Worm (Caenorhabditis elegans) whole organism, late embryonic: ENCODE measurements around the gene fbxc-33.

Experiments used
- C08G9.2 ChIP-seq: sonication (generic microtip); optimal IDR thresholded peaks from 2 replicates; lab custom pipeline; 2016; ENCODE audit warnings: mild to moderate bottlenecking, missing genetic modification characterization, moderate library complexity, missing compliant biosample characterization
- C38D4.7 ChIP-seq: fragments of 200-800 bp; sonication (Bioruptor generic); optimal IDR thresholded peaks from 2 replicates; lab custom pipeline; 2018; ENCODE audit warnings: mild to moderate bottlenecking, missing genetic modification characterization, moderate library complexity, missing compliant biosample characterization
- K02D7.2 ChIP-seq: sonication (generic microtip); optimal IDR thresholded peaks from 2 replicates; lab custom pipeline; 2017; ENCODE audit warnings: mild to moderate bottlenecking, missing genetic modification characterization, missing compliant biosample characterization
- ceh-14 ChIP-seq: sonication (generic microtip); optimal IDR thresholded peaks from 2 replicates; lab custom pipeline; 2016; ENCODE audit warnings: missing genotype, missing genetic modification characterization, missing compliant biosample characterization
- ceh-30 ChIP-seq: fragments of 150-350 bp; optimal IDR thresholded peaks from 2 replicates; lab custom pipeline; 2014; ENCODE audit warnings: missing biosample characterization, missing genetic modification characterization
- ceh-31 ChIP-seq: sonication (generic microtip); optimal IDR thresholded peaks from 2 replicates; lab custom pipeline; 2016; ENCODE audit warnings: missing genetic modification characterization, missing compliant biosample characterization
- ceh-6 ChIP-seq: fragments of 200-800 bp; sonication (Bioruptor generic); optimal IDR thresholded peaks from 2 replicates; lab custom pipeline; 2018; ENCODE audit warnings: mild to moderate bottlenecking, missing genetic modification characterization, missing compliant biosample characterization
- ceh-9 ChIP-seq: sonication (generic microtip); optimal IDR thresholded peaks from 2 replicates; lab custom pipeline; 2016; ENCODE audit warnings: mild to moderate bottlenecking, missing genetic modification characterization, inconsistent platforms, missing compliant biosample characterization
- che-1 ChIP-seq: sonication (generic microtip); optimal IDR thresholded peaks from 2 replicates; lab custom pipeline; 2016; ENCODE audit warnings: mild to moderate bottlenecking, missing genetic modification characterization, missing compliant biosample characterization
- dve-1 ChIP-seq: sonication (generic microtip); optimal IDR thresholded peaks from 2 replicates; lab custom pipeline; 2017; ENCODE audit warnings: antibody characterized with exemption, mild to moderate bottlenecking, missing genetic modification characterization, missing compliant biosample characterization
- elt-4 ChIP-seq: sonication (generic microtip); optimal IDR thresholded peaks from 2 replicates; lab custom pipeline; 2016; ENCODE audit warnings: missing genetic modification characterization, missing compliant biosample characterization
- eyg-1 ChIP-seq: sonication (generic microtip); optimal IDR thresholded peaks from 2 replicates; lab custom pipeline; 2016; ENCODE audit warnings: missing genotype, missing genetic modification characterization, missing compliant biosample characterization
- fax-1 ChIP-seq: sonication (generic microtip); optimal IDR thresholded peaks from 2 replicates; lab custom pipeline; 2016; ENCODE audit warnings: missing genotype, missing genetic modification characterization, missing compliant biosample characterization
- fkh-10 ChIP-seq: fragments of 150-350 bp; optimal IDR thresholded peaks from 2 replicates; lab custom pipeline; 2014; ENCODE audit warnings: missing biosample characterization, missing genetic modification reagents, missing genetic modification characterization
- gmeb-2 ChIP-seq: sonication (generic microtip); optimal IDR thresholded peaks from 2 replicates; lab custom pipeline; 2016; ENCODE audit warnings: missing genetic modification characterization, inconsistent platforms, missing compliant biosample characterization
- hlh-13 ChIP-seq: fragments of 200-800 bp; sonication (Bioruptor generic); optimal IDR thresholded peaks from 2 replicates; lab custom pipeline; 2018; ENCODE audit warnings: mild to moderate bottlenecking, missing genetic modification characterization, missing compliant biosample characterization
- hlh-15 ChIP-seq: sonication (generic microtip); optimal IDR thresholded peaks from 2 replicates; lab custom pipeline; 2016; ENCODE audit warnings: missing genetic modification characterization, missing compliant biosample characterization
- hlh-30 ChIP-seq: sonication (generic microtip); optimal IDR thresholded peaks from 2 replicates; lab custom pipeline; 2017; ENCODE audit warnings: antibody characterized with exemption, missing genetic modification characterization, missing compliant biosample characterization; ENCODE audit not compliant: insufficient read depth
- hlh-6 ChIP-seq: sonication (generic microtip); optimal IDR thresholded peaks from 2 replicates; lab custom pipeline; 2016; ENCODE audit warnings: missing genotype, missing genetic modification characterization, missing compliant biosample characterization
- madf-2 ChIP-seq: sonication (generic microtip); optimal IDR thresholded peaks from 2 replicates; lab custom pipeline; 2017; ENCODE audit warnings: missing genetic modification characterization, missing compliant biosample characterization
- mec-3 ChIP-seq: sonication (generic microtip); optimal IDR thresholded peaks from 2 replicates; lab custom pipeline; 2016; ENCODE audit warnings: borderline replicate concordance, missing genetic modification characterization, missing compliant biosample characterization
- nhr-11 ChIP-seq: fragments of 150-350 bp; optimal IDR thresholded peaks from 2 replicates; lab custom pipeline; 2014; ENCODE audit warnings: missing biosample characterization, missing genetic modification characterization
- nhr-232 ChIP-seq: sonication (generic microtip); optimal IDR thresholded peaks from 2 replicates; lab custom pipeline; 2016; ENCODE audit warnings: missing genetic modification characterization, missing compliant biosample characterization
- pha-2 ChIP-seq: sonication (generic microtip); optimal IDR thresholded peaks from 2 replicates; lab custom pipeline; 2017; ENCODE audit warnings: mild to moderate bottlenecking, missing genetic modification characterization, missing compliant biosample characterization
- pha-4 ChIP-seq: fragments of 150-350 bp; optimal IDR thresholded peaks from 2 replicates; lab custom pipeline; 2018; ENCODE audit warnings: missing biosample characterization, missing genetic modification reagents, missing genetic modification characterization
- pqm-1 ChIP-seq: sonication (generic microtip); optimal IDR thresholded peaks from 2 replicates; lab custom pipeline; 2016; ENCODE audit warnings: missing genetic modification characterization, missing compliant biosample characterization
- pros-1 ChIP-seq: fragments of 150-350 bp; optimal IDR thresholded peaks from 2 replicates; lab custom pipeline; 2014; ENCODE audit warnings: missing biosample characterization, missing genetic modification reagents, missing genetic modification characterization
- ref-2 ChIP-seq: sonication (generic microtip); optimal IDR thresholded peaks from 2 replicates; lab custom pipeline; 2016; ENCODE audit warnings: missing genetic modification characterization, missing compliant biosample characterization
- rnt-1 ChIP-seq: sonication (generic microtip); optimal IDR thresholded peaks from 2 replicates; lab custom pipeline; 2016; ENCODE audit warnings: missing genetic modification characterization, missing compliant biosample characterization
- sdc-2 ChIP-seq: sonication (generic microtip); optimal IDR thresholded peaks from 2 replicates; lab custom pipeline; 2016; ENCODE audit warnings: missing genotype, missing genetic modification characterization, missing compliant biosample characterization
- sox-2 ChIP-seq: fragments of 200-800 bp; sonication (Bioruptor generic); IDR thresholded peaks from 2 replicates; pipeline ENCODE4 v1.3.6; 2022; ENCODE audit warnings: missing genetic modification reagents, missing genetic modification characterization, missing compliant biosample characterization
- syd-9 ChIP-seq: sonication (generic microtip); optimal IDR thresholded peaks from 2 replicates; lab custom pipeline; 2016; ENCODE audit warnings: mild to moderate bottlenecking, missing genetic modification characterization, moderate library complexity, missing compliant biosample characterization
- tbx-7 ChIP-seq: sonication (generic microtip); optimal IDR thresholded peaks from 2 replicates; lab custom pipeline; 2016; ENCODE audit warnings: missing genotype, missing genetic modification characterization, missing compliant biosample characterization
- unc-42 ChIP-seq: sonication (generic microtip); optimal IDR thresholded peaks from 2 replicates; lab custom pipeline; 2016; ENCODE audit warnings: missing genotype, missing genetic modification characterization, missing compliant biosample characterization
- unc-55 ChIP-seq: sonication (generic microtip); optimal IDR thresholded peaks from 2 replicates; lab custom pipeline; 2017; ENCODE audit warnings: missing biosample characterization, missing genetic modification reagents, missing genetic modification characterization
- unc-86 ChIP-seq: sonication (generic microtip); optimal IDR thresholded peaks from 2 replicates; lab custom pipeline; 2016; ENCODE audit warnings: missing genetic modification characterization, missing compliant biosample characterization
- ztf-16 ChIP-seq: sonication (generic microtip); optimal IDR thresholded peaks from 2 replicates; lab custom pipeline; 2017; ENCODE audit warnings: missing genetic modification characterization, missing compliant biosample characterization

Gene fbxc-33

ce11 chrII:915780-916179 lies 2.3 kb downstream of the fbxc-33 start, which contains the start of gene fbxc-29:
TSS of gene fbxc-29 (plus strand) at chrII:916080.
- no peak for TF ChIP-seq rnt-1 (tag; lab: Kevin White, UChicago)
- no peak for TF ChIP-seq sdc-2 (tag; lab: Kevin White, UChicago)
- no peak for TF ChIP-seq ceh-14
- no peak for TF ChIP-seq K02D7.2 (tag; lab: Kevin White, UChicago)
- TF ChIP-seq dve-1, result no peak
- TF ChIP-seq pha-2 (tag; lab: Kevin White, UChicago), result no peak
- no peak for TF ChIP-seq unc-55 (GFP tag; lab: Kevin White, UChicago)

- TF ChIP-seq ref-2 (tag; lab: Kevin White, UChicago), result no peak
- TF ChIP-seq, all 69 proteins: peak for 0
Observed at ce11 chrII:917324-917723, 3.9 kb downstream of the fbxc-33 start, which contains the start of gene fbxc-30. TSS of gene fbxc-30 (plus strand) at chrII:917624.

- no peak for TF ChIP-seq mec-3 (tag; lab: Kevin White, UChicago)
- TF ChIP-seq C38D4.7, result no peak
- TF ChIP-seq C08G9.2 (tag; lab: Kevin White, UChicago), result no peak
- TF ChIP-seq madf-2, result no peak
- no peak for TF ChIP-seq fax-1 (tag; lab: Kevin White, UChicago)
- no peak for TF ChIP-seq eyg-1
- TF ChIP-seq gmeb-2 (tag; lab: Kevin White, UChicago), result no peak
- TF ChIP-seq tbx-7, result no peak
- no peak for TF ChIP-seq pha-2 (tag; lab: Kevin White, UChicago)
- no peak for TF ChIP-seq hlh-6 (tag; lab: Kevin White, UChicago)
- TF ChIP-seq ztf-16 (tag; lab: Kevin White, UChicago), result no peak
- no peak for TF ChIP-seq ceh-9 (tag; lab: Kevin White, UChicago)
- TF ChIP-seq ceh-30, result no peak
- TF ChIP-seq hlh-15 (tag; lab: Kevin White, UChicago), result no peak
- TF ChIP-seq hlh-30 (tag; lab: Kevin White, UChicago), result no peak
- no peak for TF ChIP-seq unc-86
- TF ChIP-seq unc-42 (tag; lab: Kevin White, UChicago), result no peak
- TF ChIP-seq, all 69 proteins: peak for 0
Observed at ce11 chrII:920326-920725, 6.9 kb downstream of the fbxc-33 start.

DNA sequence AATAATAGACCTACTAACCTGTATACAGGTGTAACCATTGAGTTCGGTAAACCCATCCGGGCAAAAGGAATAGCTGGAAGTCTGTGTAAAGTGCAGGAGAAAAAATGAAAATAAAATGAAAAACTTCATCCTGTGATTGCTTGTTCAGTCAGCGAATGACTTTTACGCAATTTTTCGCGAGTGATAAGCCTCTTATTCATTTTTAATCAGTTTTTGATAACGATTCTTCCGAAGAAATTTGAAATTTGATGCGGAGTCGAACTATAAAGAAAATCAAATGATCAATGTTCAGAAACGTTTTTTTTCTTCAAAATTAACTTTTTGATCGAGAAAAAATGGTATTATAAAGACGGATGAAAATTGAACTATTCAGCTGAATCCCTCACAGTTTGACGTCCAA lies 9.3 kb downstream of the fbxc-33 start:
- TF ChIP-seq ceh-14, result no peak

DNA sequence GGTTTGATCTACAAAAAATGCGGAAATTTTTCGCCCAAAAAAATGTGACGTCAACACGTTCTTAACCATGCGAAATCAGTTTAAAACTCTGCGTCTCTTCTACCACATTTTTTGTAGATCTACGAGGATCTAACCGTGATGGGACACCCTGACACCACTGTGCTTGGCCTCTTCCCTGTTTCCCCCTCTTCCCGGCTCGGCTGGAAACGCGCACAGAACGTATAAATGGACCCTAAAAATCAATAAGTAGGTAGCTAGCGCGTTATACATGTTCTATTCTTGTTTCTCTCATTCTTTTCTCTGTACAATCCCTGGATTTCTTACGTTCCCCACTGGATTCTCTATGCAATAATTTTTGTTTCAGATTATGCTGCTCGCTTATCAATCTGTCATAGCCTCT lies 10.0 kb downstream of the fbxc-33 start, which contains the start of gene fbxc-28:
Gene fbxc-28 (plus strand): TSS at position 301 of the 400 bp plus-strand sequence.
- TF ChIP-seq ceh-14 (no peak), nhr-232 (tag; lab: Kevin White, UChicago) (no peak), hlh-13 (no peak)

DNA sequence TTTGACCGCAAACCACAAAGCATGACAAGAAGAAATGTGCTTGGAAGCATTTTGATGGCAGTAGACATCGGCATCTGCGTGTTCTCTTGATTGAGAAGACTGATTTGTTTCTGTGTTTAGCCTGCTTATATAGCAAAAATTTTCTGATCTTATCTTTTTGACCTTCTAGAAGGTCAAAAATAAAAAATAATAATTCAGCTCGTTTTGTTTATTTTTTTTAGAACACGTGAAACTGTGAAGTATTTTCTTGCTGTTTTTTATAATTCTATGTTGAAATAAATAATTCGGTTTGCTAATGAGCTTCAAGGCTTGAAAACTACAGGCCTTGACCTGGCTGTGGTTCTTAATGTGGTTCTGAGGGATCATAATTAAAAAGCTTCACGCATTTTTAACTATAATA lies 13.9 kb downstream of the fbxc-33 start, which contains the start of gene R07C3.13:
Gene R07C3.13 (minus strand): TSS at position 101 of the 400 bp plus-strand sequence.
- TF ChIP-seq pros-1 (tag; lab: Kevin White, UChicago) (no peak), nhr-11 (tag; lab: Kevin White, UChicago) (no peak), hlh-15 (tag; lab: Kevin White, UChicago) (no peak), pqm-1 (tag; lab: Kevin White, UChicago) (no peak), pha-2 (tag; lab: Kevin White, UChicago) (no peak), ceh-31 (tag; lab: Kevin White, UChicago) (no peak), sox-2 (GFP tag; lab: Robert Waterston, UW) (no peak), ceh-6 (GFP tag; lab: Kevin White, UChicago) (no peak), unc-86 (no peak), elt-4 (no peak), che-1 (tag; lab: Kevin White, UChicago) (no peak), syd-9 (tag; lab: Kevin White, UChicago) (no peak), pha-4 (tag; lab: Kevin White, UChicago) (no peak), fkh-10 (GFP tag; lab: Kevin White, UChicago) (no peak), unc-42 (tag; lab: Kevin White, UChicago) (no peak)
